Fruit fly (Drosophila melanogaster) whole organism, embryonic: ENCODE results near the gene Pax.

Experiments used
- Abd-B ChIP-seq: fragments of 200-800 bp; sonication (Bioruptor generic); optimal IDR thresholded peaks from 2 replicates; lab custom pipeline; 2018; ENCODE audit warnings: missing biosample characterization, mild to moderate bottlenecking, missing genetic modification characterization, moderate library complexity
- Ada2b ChIP-seq: fragments of 200-800 bp; sonication (Bioruptor generic); IDR thresholded peaks from 2 replicates; pipeline ENCODE4 v1.3.6; 2022; ENCODE audit warnings: missing biosample characterization, missing genetic modification characterization
- Adf1 ChIP-seq: fragments of 200-800 bp; sonication (Bioruptor generic); IDR thresholded peaks from 2 replicates; pipeline ENCODE4 v1.3.6; 2022; ENCODE audit warnings: missing biosample characterization, missing genetic modification characterization
- Bdp1 ChIP-seq: fragments of 200-800 bp; sonication (Bioruptor generic); optimal IDR thresholded peaks from 3 replicates; lab custom pipeline; 2016; ENCODE audit warnings: missing biosample characterization, missing genetic modification characterization
- CG10543 ChIP-seq: fragments of 200-800 bp; sonication (Bioruptor generic); optimal IDR thresholded peaks from 3 replicates; lab custom pipeline; 2017; ENCODE audit warnings: missing biosample characterization, mild to moderate bottlenecking, missing genetic modification characterization, moderate library complexity
- CG11560 ChIP-seq: fragments of 200-800 bp; sonication (Bioruptor generic); IDR thresholded peaks from 3 replicates; pipeline ENCODE4 v1.3.6; 2022; ENCODE audit warnings: missing biosample characterization, missing genetic modification characterization
- CG11695 ChIP-seq: fragments of 200-800 bp; sonication (Bioruptor generic); IDR thresholded peaks from 3 replicates; pipeline ENCODE4 v1.3.6; 2022; ENCODE audit warnings: missing biosample characterization, missing genetic modification characterization
- CG1233 ChIP-seq: fragments of 200-800 bp; sonication (Bioruptor generic); optimal IDR thresholded peaks from 4 replicates; lab custom pipeline; 2018; ENCODE audit warnings: missing biosample characterization, mild to moderate bottlenecking, missing genetic modification characterization
- CG12391 ChIP-seq: fragments of 200-800 bp; sonication (Bioruptor generic); optimal IDR thresholded peaks from 3 replicates; lab custom pipeline; 2018; ENCODE audit warnings: missing biosample characterization, mild to moderate bottlenecking, missing genetic modification characterization, moderate library complexity
- CG12744 ChIP-seq: fragments of 200-800 bp; sonication (Bioruptor generic); optimal IDR thresholded peaks from 2 replicates; lab custom pipeline; 2016; ENCODE audit warnings: missing biosample characterization, missing genetic modification characterization
- CG12942 ChIP-seq: fragments of 200-800 bp; sonication (Bioruptor generic); optimal IDR thresholded peaks from 3 replicates; lab custom pipeline; 2016; ENCODE audit warnings: missing biosample characterization, missing genetic modification characterization
- CG13287 ChIP-seq: fragments of 200-800 bp; sonication (Bioruptor generic); IDR thresholded peaks from 2 replicates; pipeline ENCODE4 v1.3.6; 2022; ENCODE audit warnings: missing biosample characterization, missing genetic modification characterization; ENCODE audit not compliant: partially characterized antibody
- CG3065 ChIP-seq: fragments of 200-800 bp; sonication (Bioruptor generic); optimal IDR thresholded peaks from 2 replicates; lab custom pipeline; 2016; ENCODE audit warnings: missing biosample characterization, missing genetic modification characterization
- CG34224 ChIP-seq: fragments of 200-800 bp; sonication (Bioruptor generic); IDR thresholded peaks from 3 replicates; pipeline ENCODE4 v1.3.6; 2022; ENCODE audit warnings: missing biosample characterization, missing genetic modification characterization; ENCODE audit not compliant: partially characterized antibody
- CG4424 ChIP-seq: fragments of 200-800 bp; sonication (Bioruptor generic); optimal IDR thresholded peaks from 3 replicates; lab custom pipeline; 2016; ENCODE audit warnings: missing biosample characterization, missing genetic modification characterization
- CG6791 ChIP-seq: fragments of 200-800 bp; sonication (Bioruptor generic); IDR thresholded peaks from 3 replicates; pipeline ENCODE4 v1.3.6; 2022; ENCODE audit warnings: missing biosample characterization, missing genetic modification characterization; ENCODE audit not compliant: partially characterized antibody
- CG9797 ChIP-seq: fragments of 200-800 bp; sonication (Bioruptor generic); optimal IDR thresholded peaks from 3 replicates; lab custom pipeline; 2018; ENCODE audit warnings: missing biosample characterization, mild to moderate bottlenecking, missing genetic modification characterization
- D19A ChIP-seq: fragments of 200-800 bp; optimal IDR thresholded peaks from 3 replicates; lab custom pipeline; 2019; ENCODE audit warnings: missing biosample characterization, mild to moderate bottlenecking, missing genetic modification characterization, moderate library complexity
- Dad ChIP-seq: fragments of 200-800 bp; sonication (Bioruptor generic); optimal IDR thresholded peaks from 3 replicates; lab custom pipeline; 2016; ENCODE audit warnings: missing biosample characterization, missing genetic modification characterization
- Dbx ChIP-seq: fragments of 200-800 bp; sonication (Bioruptor generic); IDR thresholded peaks from 3 replicates; pipeline ENCODE4 v1.3.6; 2022; ENCODE audit warnings: missing biosample characterization, missing genetic modification characterization
- Gug ChIP-seq: fragments of 200-800 bp; sonication (Bioruptor generic); IDR thresholded peaks from 4 replicates; pipeline ENCODE4 v1.3.6; 2022; ENCODE audit warnings: missing biosample characterization, missing genetic modification characterization
- HLH3B ChIP-seq: fragments of 200-800 bp; sonication (Bioruptor generic); IDR thresholded peaks from 2 replicates; pipeline ENCODE4 v1.3.6; 2022; ENCODE audit warnings: missing biosample characterization, missing genetic modification characterization
- HLH54F ChIP-seq: fragments of 200-800 bp; sonication (Bioruptor generic); optimal IDR thresholded peaks from 3 replicates; lab custom pipeline; 2016; ENCODE audit warnings: missing biosample characterization, missing genetic modification characterization
- HmgZ ChIP-seq: fragments of 200-800 bp; sonication (Bioruptor generic); optimal IDR thresholded peaks from 2 replicates; lab custom pipeline; 2018; ENCODE audit warnings: missing biosample characterization, mild to moderate bottlenecking, missing genetic modification characterization
- Hr51 ChIP-seq, 2 experiments: fragments of 200-800 bp; sonication (Bioruptor generic); optimal IDR thresholded peaks; 2 replicates in 1 of 2; 3 replicates in 1 of 2; lab custom pipeline; 2016 to 2018; ENCODE audit warnings: missing biosample characterization in 2 of 2, missing genetic modification characterization in 2 of 2, mild to moderate bottlenecking in 1 of 2, moderate library complexity in 1 of 2
- Med ChIP-seq: fragments of 200-800 bp; sonication (Bioruptor generic); peaks from one replicate; lab custom pipeline; 2016; ENCODE audit warnings: missing biosample characterization, missing genetic modification characterization, mild to moderate bottlenecking, inconsistent platforms, moderate library complexity
- Nf-YC ChIP-seq: fragments of 200-800 bp; optimal IDR thresholded peaks from 3 replicates; lab custom pipeline; 2019; ENCODE audit warnings: missing biosample characterization, mild to moderate bottlenecking, missing genetic modification characterization, moderate library complexity
- Spps ChIP-seq: fragments of 200-800 bp; sonication (Bioruptor generic); optimal IDR thresholded peaks from 2 replicates; lab custom pipeline; 2018; ENCODE audit warnings: missing biosample characterization, mild to moderate bottlenecking, missing genetic modification characterization
- Sry-δ ChIP-seq: fragments of 200-800 bp; sonication (Bioruptor generic); optimal IDR thresholded peaks from 2 replicates; lab custom pipeline; 2016; ENCODE audit warnings: missing biosample characterization, missing genetic modification characterization
- YL-1 ChIP-seq: fragments of 200-800 bp; sonication (Bioruptor generic); optimal IDR thresholded peaks from 3 replicates; lab custom pipeline; 2017; ENCODE audit warnings: missing biosample characterization, mild to moderate bottlenecking, missing genetic modification characterization
- ac ChIP-seq: fragments of 200-800 bp; sonication (Bioruptor generic); optimal IDR thresholded peaks from 3 replicates; lab custom pipeline; 2017; ENCODE audit warnings: missing biosample characterization, mild to moderate bottlenecking, missing genetic modification characterization
- bigmax ChIP-seq: fragments of 200-800 bp; sonication (Bioruptor generic); optimal IDR thresholded peaks from 2 replicates; lab custom pipeline; 2018; ENCODE audit warnings: missing biosample characterization, mild to moderate bottlenecking, missing genetic modification characterization
- btn ChIP-seq: fragments of 200-800 bp; sonication (Bioruptor generic); optimal IDR thresholded peaks from 2 replicates; lab custom pipeline; 2016; ENCODE audit warnings: missing biosample characterization, missing genetic modification characterization
- ci ChIP-seq: fragments of 200-800 bp; sonication (Bioruptor generic); IDR thresholded peaks from 3 replicates; pipeline ENCODE4 v1.3.6; 2022; ENCODE audit warnings: missing biosample characterization, missing genetic modification characterization
- dimm ChIP-seq: fragments of 200-800 bp; sonication (Bioruptor generic); IDR thresholded peaks from 2 replicates; pipeline ENCODE4 v1.3.6; 2022; ENCODE audit warnings: missing biosample characterization, missing genetic modification characterization
- ewg ChIP-seq: fragments of 200-800 bp; sonication (Bioruptor generic); optimal IDR thresholded peaks from 3 replicates; lab custom pipeline; 2017; ENCODE audit warnings: mild to moderate bottlenecking, missing biosample characterization, missing genetic modification reagents, missing genetic modification characterization
- gem ChIP-seq: fragments of 200-800 bp; sonication (Bioruptor generic); optimal IDR thresholded peaks from 2 replicates; lab custom pipeline; 2019; ENCODE audit warnings: missing biosample characterization, mild to moderate bottlenecking, missing genetic modification characterization, moderate library complexity
- gsb-n ChIP-seq: fragments of 200-800 bp; sonication (Bioruptor generic); optimal IDR thresholded peaks from 3 replicates; lab custom pipeline; 2018; ENCODE audit warnings: missing biosample characterization, mild to moderate bottlenecking, missing genetic modification characterization
- hth ChIP-seq: fragments of >200 bp; optimal IDR thresholded peaks from 2 replicates; lab custom pipeline; 2017; ENCODE audit warnings: inconsistent platforms
- lilli ChIP-seq: fragments of 200-800 bp; sonication (Bioruptor generic); optimal IDR thresholded peaks from 3 replicates; lab custom pipeline; 2016; ENCODE audit warnings: missing biosample characterization, missing genetic modification characterization
- lola ChIP-seq, 3 experiments: fragments of >200 bp in 2 of 3; fragments of 200-800 bp in 1 of 3; sonication (Bioruptor generic) in 1 of 3; optimal IDR thresholded peaks; 2 replicates each; lab custom pipeline; 2017 to 2019; ENCODE audit warnings: missing biosample characterization in 3 of 3, missing genetic modification characterization in 3 of 3, mild to moderate bottlenecking in 1 of 3, moderate library complexity in 1 of 3
- nerfin-1 ChIP-seq: fragments of 200-800 bp; sonication (Bioruptor generic); optimal IDR thresholded peaks from 3 replicates; lab custom pipeline; 2019; ENCODE audit warnings: missing biosample characterization, mild to moderate bottlenecking, missing genetic modification characterization, moderate library complexity
- oc ChIP-seq: fragments of 200-800 bp; sonication (Bioruptor generic); optimal IDR thresholded peaks from 2 replicates; lab custom pipeline; 2018; ENCODE audit warnings: missing biosample characterization, mild to moderate bottlenecking, missing genetic modification characterization, moderate library complexity
- pita ChIP-seq: fragments of 200-800 bp; sonication (Bioruptor generic); optimal IDR thresholded peaks from 2 replicates; lab custom pipeline; 2017; ENCODE audit warnings: missing biosample characterization, mild to moderate bottlenecking, missing genetic modification characterization
- pum ChIP-seq: fragments of 200-800 bp; sonication (Bioruptor generic); optimal IDR thresholded peaks from 2 replicates; lab custom pipeline; 2016; ENCODE audit warnings: missing biosample characterization, missing genetic modification characterization
- run ChIP-seq: fragments of 200-800 bp; sonication (Bioruptor generic); optimal IDR thresholded peaks from 3 replicates; lab custom pipeline; 2018; ENCODE audit warnings: missing biosample characterization, mild to moderate bottlenecking, missing genetic modification characterization
- sens ChIP-seq: fragments of 200-800 bp; sonication (Bioruptor generic); peaks from one replicate; lab custom pipeline; 2016; ENCODE audit warnings: missing biosample characterization, missing genetic modification characterization
- sna ChIP-seq: fragments of 200-800 bp; sonication (Bioruptor generic); IDR thresholded peaks from 2 replicates; pipeline ENCODE4 v1.3.6; 2022; ENCODE audit warnings: missing biosample characterization, missing genetic modification characterization; ENCODE audit not compliant: partially characterized antibody
- stc ChIP-seq: fragments of 200-800 bp; sonication (Bioruptor generic); IDR thresholded peaks from 2 replicates; pipeline ENCODE4 v1.3.6; 2022; ENCODE audit warnings: missing biosample characterization, missing genetic modification characterization
- unpg ChIP-seq: fragments of 200-800 bp; sonication (Bioruptor generic); optimal IDR thresholded peaks from 3 replicates; lab custom pipeline; 2018; ENCODE audit warnings: missing biosample characterization, mild to moderate bottlenecking, missing genetic modification characterization, moderate library complexity
- wek ChIP-seq: fragments of 200-800 bp; sonication (Bioruptor generic); optimal IDR thresholded peaks from 3 replicates; lab custom pipeline; 2018; ENCODE audit warnings: missing biosample characterization, mild to moderate bottlenecking, missing genetic modification characterization, moderate library complexity

Gene Pax

DNA sequence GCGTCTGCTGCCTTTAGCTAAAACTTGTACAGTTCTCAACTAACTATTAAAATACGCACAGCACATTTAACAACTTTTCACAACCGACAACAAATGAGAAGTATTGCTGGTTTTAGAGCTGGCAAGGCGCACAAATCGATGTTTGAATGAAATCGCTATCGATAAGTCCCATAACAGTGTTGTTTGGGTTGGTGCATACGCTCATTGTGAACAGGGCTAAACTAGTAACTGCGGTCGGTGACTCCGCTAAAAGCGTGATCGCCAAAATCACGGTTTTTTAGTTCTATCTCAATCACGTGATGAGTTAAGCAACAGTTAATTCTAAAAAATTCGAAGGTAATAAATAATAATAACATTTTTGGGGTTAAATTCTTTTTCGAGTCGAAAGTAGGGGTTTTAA lies 27.0 kb upstream of the Pax start, which contains the start of gene Top2 (continued):
- no peak for TF ChIP-seq CG12744 (GFP tag; lab: Kevin White, UChicago)
- TF ChIP-seq gsb-n, result peak; percentile 27
- TF ChIP-seq pum, result peak; percentile 28
- TF ChIP-seq stc (GFP tag; lab: Robert Waterston, UW), result no peak
- peak; percentile 95 for TF ChIP-seq pita
- TF ChIP-seq D19A, result peak; percentile 18
- TF ChIP-seq CG12942 (GFP tag; lab: Kevin White, UChicago), result peak; percentile 3
- TF ChIP-seq lola (GFP tag; optimal IDR thresholded peaks at IDR 0.05; lab: Kevin White, UChicago), result no peak
- no peak for TF ChIP-seq CG10543 (GFP tag; lab: Kevin White, UChicago)
- TF ChIP-seq Bdp1 (GFP tag; lab: Kevin White, UChicago), result peak; percentile 10
- peak; percentile 34; the same call in 1 of the 3 replicates for TF ChIP-seq ci (GFP tag; lab: Robert Waterston, UW)
- peak; percentile 22 for TF ChIP-seq oc (tag; lab: Kevin White, UChicago)
- TF ChIP-seq bigmax (GFP tag; lab: Kevin White, UChicago), result peak; percentile 5
- peak; percentile 78 for TF ChIP-seq sens
- peak; percentile 92 for TF ChIP-seq Med (GFP tag; lab: Kevin White, UChicago)
- TF ChIP-seq CG3065 (GFP tag; lab: Kevin White, UChicago), result no peak
- TF ChIP-seq Abd-B (GFP tag; lab: Kevin White, UChicago), result peak; percentile 70
- TF ChIP-seq CG6791, result peak; percentile 94
- TF ChIP-seq CG11695, result no peak
- no peak for TF ChIP-seq nerfin-1
- no peak for TF ChIP-seq CG1233 (GFP tag; lab: Kevin White, UChicago)
- no peak for TF ChIP-seq Spps (tag; lab: Kevin White, UChicago)
- TF ChIP-seq Hr51 (GFP tag; optimal IDR thresholded peaks at IDR 0.05; lab: Kevin White, UChicago), result peak in 1 of 2 experiments; percentile 48
- peak; percentile 63 for TF ChIP-seq CG34224
- no peak for TF ChIP-seq run
- TF ChIP-seq Dad, result peak; percentile 3
- TF ChIP-seq Sry-δ, result peak; percentile 98
- peak; percentile 51 for TF ChIP-seq gem (tag; lab: Kevin White, UChicago)
- TF ChIP-seq CG4424, result peak; percentile 23
- TF ChIP-seq ac (GFP tag; lab: Kevin White, UChicago), result no peak
- no peak for TF ChIP-seq dimm (GFP tag; lab: Robert Waterston, UW)
- no peak for TF ChIP-seq wek (GFP tag; lab: Kevin White, UChicago)
- 0 out of 3 replicates have a peak, but pooled peaks have one; percentile 20 for TF ChIP-seq Dbx (GFP tag; lab: Robert Waterston, UW)
- TF ChIP-seq CG11560 (tag; lab: Robert Waterston, UW), result peak; percentile 79; the same call in 2 of the 3 replicates
- peak; percentile 43 for TF ChIP-seq ewg (GFP tag; lab: Kevin White, UChicago)
- no peak for TF ChIP-seq hth (lab: Kevin White, UChicago)
- peak; percentile 92 for TF ChIP-seq CG13287 (GFP tag; lab: Robert Waterston, UW)
- peak; percentile 66 for TF ChIP-seq CG9797 (GFP tag; lab: Kevin White, UChicago)
- peak; percentile 19; the same call in 1 of the 2 replicates for TF ChIP-seq Adf1 (GFP tag; lab: Robert Waterston, UW)
- peak; percentile 55 for TF ChIP-seq lilli (GFP tag; lab: Kevin White, UChicago)
- peak; percentile 2 for TF ChIP-seq unpg (GFP tag; lab: Kevin White, UChicago)
- TF ChIP-seq Ada2b (GFP tag; lab: Robert Waterston, UW), result peak; percentile 27; the same call in 1 of the 2 replicates
- TF ChIP-seq btn (GFP tag; lab: Kevin White, UChicago), result no peak
- TF ChIP-seq HmgZ (tag; lab: Kevin White, UChicago), result peak; percentile 84
- no peak; the same call in 3 of the 4 replicates for TF ChIP-seq Gug
- TF ChIP-seq YL-1 (GFP tag; lab: Kevin White, UChicago), result no peak
- peak; percentile 57 for TF ChIP-seq CG12391
- TF ChIP-seq sna (GFP tag; lab: Robert Waterston, UW), result peak; percentile 44
- peak; percentile 14 for TF ChIP-seq Nf-YC (tag; lab: Kevin White, UChicago)
- peak; percentile 40 for TF ChIP-seq HLH54F (GFP tag; lab: Kevin White, UChicago)
- no peak for TF ChIP-seq HLH3B (GFP tag; lab: Robert Waterston, UW)
